Worm (Caenorhabditis elegans) whole organism, L4 larva: ENCODE measurements around the gene unc-77.

ENCODE experiments used
- F10B5.3 ChIP-seq: sonication (generic microtip); optimal IDR thresholded peaks from 2 replicates; lab custom pipeline; 2016; ENCODE audit warnings: mild to moderate bottlenecking, missing genetic modification characterization, missing compliant biosample characterization
- F26F4.8 ChIP-seq: fragments of 200-800 bp; sonication (Bioruptor generic); conservative IDR thresholded peaks from 2 replicates; pipeline ENCODE4 v1.3.6; 2022; ENCODE audit warnings: missing genetic modification characterization, missing compliant biosample characterization
- F37D6.2 ChIP-seq: sonication (generic microtip); optimal IDR thresholded peaks from 2 replicates; lab custom pipeline; 2016; ENCODE audit warnings: mild to moderate bottlenecking, missing genetic modification characterization, missing compliant biosample characterization
- F49E8.2 ChIP-seq: sonication (generic microtip); optimal IDR thresholded peaks from 2 replicates; lab custom pipeline; 2016; ENCODE audit warnings: missing compliant biosample characterization, mild to moderate bottlenecking, missing genetic modification characterization, borderline replicate concordance
- T26A8.4 ChIP-seq: fragments of 200-800 bp; sonication (Bioruptor generic); IDR thresholded peaks from 2 replicates; pipeline ENCODE4 v1.3.6; 2022; ENCODE audit warnings: missing genetic modification characterization, missing compliant biosample characterization
- Y5F2A.4 ChIP-seq: fragments of 200-800 bp; sonication (Bioruptor generic); optimal IDR thresholded peaks from 2 replicates; lab custom pipeline; 2018; ENCODE audit warnings: mild to moderate bottlenecking, missing genetic modification characterization, missing compliant biosample characterization
- ZK337.2 ChIP-seq: fragments of 200-800 bp; sonication (Bioruptor generic); IDR thresholded peaks from 2 replicates; pipeline ENCODE4 v1.3.6; 2022; ENCODE audit warnings: missing genetic modification reagents, missing genetic modification characterization, missing compliant biosample characterization
- ama-1 ChIP-seq: fragments of 150-350 bp; optimal IDR thresholded peaks from 2 replicates; lab custom pipeline; 2014; ENCODE audit warnings: inconsistent platforms, mixed read lengths
- arid-1 ChIP-seq: fragments of 200-800 bp; sonication (Bioruptor generic); conservative IDR thresholded peaks from 2 replicates; pipeline ENCODE4 v1.3.6; 2022; ENCODE audit warnings: missing genetic modification reagents, missing genetic modification characterization, missing compliant biosample characterization
- attf-4 ChIP-seq: sonication (generic microtip); optimal IDR thresholded peaks from 3 replicates; lab custom pipeline; 2017; ENCODE audit warnings: missing biosample characterization, missing genetic modification characterization
- ceh-20 ChIP-seq: fragments of 200-800 bp; sonication (Bioruptor generic); IDR thresholded peaks from 2 replicates; pipeline ENCODE4 v1.3.6; 2022; ENCODE audit warnings: missing genetic modification reagents, missing genetic modification characterization, missing compliant biosample characterization
- ceh-28 ChIP-seq: fragments of 150-350 bp; optimal IDR thresholded peaks from 2 replicates; lab custom pipeline; 2014; ENCODE audit warnings: missing biosample characterization, missing genetic modification reagents, missing genetic modification characterization
- ceh-32 ChIP-seq: sonication (generic microtip); optimal IDR thresholded peaks from 2 replicates; lab custom pipeline; 2016; ENCODE audit warnings: mild to moderate bottlenecking, missing genetic modification characterization, missing compliant biosample characterization; ENCODE audit not compliant: poor library complexity
- ceh-44 ChIP-seq: fragments of 200-800 bp; sonication (Bioruptor generic); IDR thresholded peaks from 2 replicates; pipeline ENCODE4 v1.3.6; 2022; ENCODE audit warnings: missing genetic modification reagents, missing genetic modification characterization, missing compliant biosample characterization
- daf-16 ChIP-seq, 3 experiments: sonication (generic microtip); optimal IDR thresholded peaks; 2 replicates each; lab custom pipeline; 2016 to 2017; ENCODE audit warnings: missing genetic modification characterization in 3 of 3, missing genetic modification reagents in 3 of 3, mild to moderate bottlenecking in 2 of 3, missing compliant biosample characterization in 2 of 3, missing biosample characterization in 1 of 3, moderate library complexity in 1 of 3
- daf-19 ChIP-seq: fragments of 200-800 bp; sonication (Bioruptor generic); conservative IDR thresholded peaks from 2 replicates; pipeline ENCODE4 v1.3.6; 2022; ENCODE audit warnings: missing genetic modification characterization, missing compliant biosample characterization
- dmd-6 ChIP-seq: fragments of 200-800 bp; sonication (Bioruptor generic); IDR thresholded peaks from 2 replicates; pipeline ENCODE4 v1.3.6; 2022; ENCODE audit warnings: missing genetic modification reagents, missing genetic modification characterization, missing compliant biosample characterization
- dve-1 ChIP-seq: sonication (generic microtip); optimal IDR thresholded peaks from 2 replicates; lab custom pipeline; 2017; ENCODE audit warnings: antibody characterized with exemption, mild to moderate bottlenecking, missing genetic modification characterization, missing compliant biosample characterization; ENCODE audit not compliant: insufficient read depth
- egl-27 ChIP-seq: sonication (generic microtip); optimal IDR thresholded peaks from 3 replicates; lab custom pipeline; 2017; ENCODE audit warnings: missing biosample characterization, missing genetic modification reagents, missing genetic modification characterization
- egl-43 ChIP-seq: fragments of 200-800 bp; sonication (Bioruptor generic); IDR thresholded peaks from 2 replicates; pipeline ENCODE4 v1.3.6; 2022; ENCODE audit warnings: missing genetic modification reagents, missing genetic modification characterization, missing compliant biosample characterization
- hmg-1.1 ChIP-seq: fragments of 200-800 bp; sonication (Bioruptor generic); IDR thresholded peaks from 2 replicates; pipeline ENCODE4 v1.3.6; 2022; ENCODE audit warnings: missing genetic modification reagents, missing genetic modification characterization, missing compliant biosample characterization
- jun-1 ChIP-seq: fragments of 150-350 bp; optimal IDR thresholded peaks from 2 replicates; lab custom pipeline; 2014; ENCODE audit warnings: missing biosample characterization, missing genetic modification reagents, missing genetic modification characterization
- lim-7 ChIP-seq: fragments of 200-800 bp; sonication (Bioruptor generic); IDR thresholded peaks from 2 replicates; pipeline ENCODE4 v1.3.6; 2022; ENCODE audit warnings: missing genetic modification characterization, missing compliant biosample characterization
- lin-1 ChIP-seq: fragments of 200-800 bp; sonication (Bioruptor generic); IDR thresholded peaks from 2 replicates; pipeline ENCODE4 v1.3.6; 2022; ENCODE audit warnings: missing genetic modification reagents, missing genetic modification characterization, missing compliant biosample characterization
- lin-15B ChIP-seq: fragments of 150-350 bp; sonication (generic microtip); optimal IDR thresholded peaks from 3 replicates; lab custom pipeline; 2014; ENCODE audit warnings: missing biosample characterization, missing genetic modification characterization
- lin-29 ChIP-seq: fragments of 200-800 bp; sonication (Bioruptor generic); IDR thresholded peaks from 2 replicates; pipeline ENCODE4 v1.3.6; 2022; ENCODE audit warnings: missing genetic modification reagents, missing genetic modification characterization, missing compliant biosample characterization
- lin-38 ChIP-seq: fragments of 200-800 bp; sonication (Bioruptor generic); IDR thresholded peaks from 2 replicates; pipeline ENCODE4 v1.3.6; 2022; ENCODE audit warnings: missing genetic modification reagents, missing genetic modification characterization, missing compliant biosample characterization
- lsy-2 ChIP-seq, 2 experiments: fragments of 150-350 bp in 1 of 2; sonication (generic microtip) in 1 of 2; optimal IDR thresholded peaks; 2 replicates each; lab custom pipeline; 2014 to 2017; ENCODE audit warnings: missing biosample characterization in 2 of 2, missing genetic modification characterization in 2 of 2
- madf-5 ChIP-seq, 2 experiments: fragments of 200-800 bp; sonication (Bioruptor generic); IDR thresholded peaks; 2 replicates each; pipeline ENCODE4 v1.3.6; 2022; ENCODE audit warnings: missing compliant biosample characterization in 2 of 2, missing genetic modification characterization in 2 of 2
- mdt-29 ChIP-seq: fragments of 200-800 bp; sonication (Bioruptor generic); IDR thresholded peaks from 2 replicates; pipeline ENCODE4 v1.3.6; 2022; ENCODE audit warnings: missing genetic modification reagents, missing genetic modification characterization, missing compliant biosample characterization
- nhr-102 ChIP-seq: sonication (generic microtip); optimal IDR thresholded peaks from 2 replicates; lab custom pipeline; 2016; ENCODE audit warnings: mild to moderate bottlenecking, missing genetic modification characterization, moderate library complexity, missing compliant biosample characterization
- nhr-111 ChIP-seq: fragments of 200-800 bp; sonication (Bioruptor generic); optimal IDR thresholded peaks from 2 replicates; lab custom pipeline; 2018; ENCODE audit warnings: mild to moderate bottlenecking, missing genetic modification characterization, missing compliant biosample characterization
- nhr-237 ChIP-seq: sonication (generic microtip); optimal IDR thresholded peaks from 2 replicates; lab custom pipeline; 2017; ENCODE audit warnings: missing biosample characterization, missing genetic modification characterization
- nhr-25 ChIP-seq: sonication (generic microtip); optimal IDR thresholded peaks from 2 replicates; lab custom pipeline; 2017; ENCODE audit warnings: missing genetic modification characterization, mild to moderate bottlenecking, missing compliant biosample characterization, antibody characterized with exemption, moderate library complexity, borderline replicate concordance; ENCODE audit not compliant: insufficient read depth
- nhr-28 ChIP-seq: fragments of 150-350 bp; optimal IDR thresholded peaks from 2 replicates; lab custom pipeline; 2014; ENCODE audit warnings: missing biosample characterization, missing genetic modification characterization
- nhr-42 ChIP-seq: fragments of 200-800 bp; sonication (Bioruptor generic); IDR thresholded peaks from 2 replicates; pipeline ENCODE4 v1.3.6; 2022; ENCODE audit warnings: missing genetic modification characterization, missing compliant biosample characterization
- nhr-77 ChIP-seq: fragments of 150-350 bp; optimal IDR thresholded peaks from 2 replicates; lab custom pipeline; 2014; ENCODE audit warnings: missing biosample characterization, missing genetic modification characterization
- pha-4 ChIP-seq, 2 experiments: fragments of 150-350 bp in 1 of 2; fragments of 200-800 bp in 1 of 2; sonication (Bioruptor generic) in 1 of 2; IDR thresholded peaks in 1 of 2; optimal IDR thresholded peaks in 1 of 2; 2 replicates each; pipeline versions ENCODE4 v1.3.6 to Lab custom; 2014 to 2022; ENCODE audit warnings: missing genetic modification characterization in 2 of 2, missing genetic modification reagents in 2 of 2, missing biosample characterization in 1 of 2, missing compliant biosample characterization in 1 of 2
- php-3 ChIP-seq: fragments of 200-800 bp; sonication (Bioruptor generic); IDR thresholded peaks from 2 replicates; pipeline ENCODE4 v1.3.6; 2022; ENCODE audit warnings: missing genetic modification reagents, missing genetic modification characterization, missing compliant biosample characterization
- saeg-2 ChIP-seq: fragments of 200-800 bp; sonication (Bioruptor generic); IDR thresholded peaks from 2 replicates; pipeline ENCODE4 v1.3.6; 2022; ENCODE audit warnings: missing genetic modification reagents, missing genetic modification characterization, missing compliant biosample characterization
- skn-1 ChIP-seq: fragments of 150-350 bp; optimal IDR thresholded peaks from 2 replicates; lab custom pipeline; 2014; ENCODE audit warnings: missing biosample characterization, missing genetic modification characterization
- snpc-1.2 ChIP-seq: fragments of 200-800 bp; sonication (Bioruptor generic); IDR thresholded peaks from 2 replicates; pipeline ENCODE4 v1.3.6; 2022; ENCODE audit warnings: missing genetic modification reagents, missing genetic modification characterization, missing compliant biosample characterization
- spr-1 ChIP-seq: sonication (generic microtip); optimal IDR thresholded peaks from 2 replicates; lab custom pipeline; 2016; ENCODE audit warnings: mild to moderate bottlenecking, missing genetic modification characterization, missing compliant biosample characterization
- spr-3 ChIP-seq: fragments of 200-800 bp; sonication (Bioruptor generic); optimal IDR thresholded peaks from 2 replicates; lab custom pipeline; 2018; ENCODE audit warnings: mild to moderate bottlenecking, missing genetic modification characterization, missing compliant biosample characterization
- unc-39 ChIP-seq: sonication (generic microtip); optimal IDR thresholded peaks from 2 replicates; lab custom pipeline; 2017; ENCODE audit warnings: missing biosample characterization, missing genetic modification characterization
- zfp-3 ChIP-seq: fragments of 200-800 bp; sonication (Bioruptor generic); conservative IDR thresholded peaks from 2 replicates; pipeline ENCODE4 v1.3.6; 2022; ENCODE audit warnings: missing genetic modification reagents, missing genetic modification characterization, missing compliant biosample characterization
- zip-11 ChIP-seq: fragments of 200-800 bp; sonication (Bioruptor generic); IDR thresholded peaks from 2 replicates; pipeline ENCODE4 v1.3.6; 2022; ENCODE audit warnings: missing genetic modification characterization, missing compliant biosample characterization
- ztf-11 ChIP-seq: fragments of 150-350 bp; optimal IDR thresholded peaks from 2 replicates; lab custom pipeline; 2014; ENCODE audit warnings: missing biosample characterization, missing genetic modification characterization
- ztf-7 ChIP-seq: fragments of 150-350 bp; optimal IDR thresholded peaks from 2 replicates; lab custom pipeline; 2014; ENCODE audit warnings: missing biosample characterization, missing genetic modification characterization

unc-77 gene

DNA sequence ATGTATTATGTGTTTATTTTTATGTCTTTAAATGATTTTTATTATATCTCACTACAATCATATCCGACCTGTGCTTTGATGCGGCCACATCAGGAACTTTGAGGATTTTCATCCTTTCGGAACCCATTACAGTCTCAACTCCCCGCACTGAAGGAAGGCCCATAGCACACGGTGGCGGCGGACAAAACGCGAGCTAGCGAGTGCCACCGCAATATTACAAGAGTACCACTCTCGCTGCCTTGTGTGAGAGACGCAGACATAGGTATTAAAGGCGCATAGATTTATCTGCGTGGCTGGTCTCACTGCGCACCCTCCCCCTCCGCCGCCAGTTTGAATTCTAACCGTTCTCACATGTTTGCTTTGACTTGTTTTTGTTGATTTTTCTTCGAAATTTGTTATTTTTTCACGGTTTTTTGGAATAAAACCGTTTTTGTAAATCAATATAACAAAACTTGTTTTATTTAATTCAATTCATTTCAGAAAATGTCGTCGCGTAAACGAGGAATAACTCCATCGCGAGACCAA lies 65.9 kb downstream of the unc-77 start, which contains the start of gene zen-4 (continued):
- TF ChIP-seq nhr-111 (GFP tag; lab: Kevin White, UChicago) (no peak), madf-5 (GFP tag; IDR thresholded peaks at IDR 0.05; lab: Robert Waterston, UW) (0 out of 4 replicates have a peak, but pooled peaks have one; percentile 50 to 53), skn-1 (tag; lab: Kevin White, UChicago) (no peak), lin-29 (GFP tag; lab: Robert Waterston, UW) (no peak), unc-39 (tag; lab: Kevin White, UChicago) (no peak), ceh-28 (tag; lab: Kevin White, UChicago) (no peak), ztf-11 (tag; lab: Kevin White, UChicago) (no peak), ztf-7 (no peak), ama-1 (lab: Kevin White, UChicago) (peak; percentile 8), zip-11 (GFP tag; lab: Robert Waterston, UW) (no peak), dmd-6 (GFP tag; lab: Robert Waterston, UW) (no peak), ceh-32 (no peak), egl-43 (GFP tag; lab: Robert Waterston, UW) (no peak; the same call in 1 of the 2 replicates), mdt-29 (peak; percentile 90), Y5F2A.4 (GFP tag; lab: Kevin White, UChicago) (no peak), jun-1 (no peak), ceh-20 (GFP tag; lab: Robert Waterston, UW) (no peak), arid-1 (peak; percentile 78), F26F4.8 (GFP tag; lab: Robert Waterston, UW) (no peak), F49E8.2 (tag; lab: Kevin White, UChicago) (peak; percentile 98), nhr-25 (no peak), snpc-1.2 (GFP tag; lab: Robert Waterston, UW) (peak; percentile 100), hmg-1.1 (GFP tag; lab: Robert Waterston, UW) (no peak), T26A8.4 (peak; percentile 40; the same call in 1 of the 2 replicates), saeg-2 (GFP tag; lab: Robert Waterston, UW) (0 out of 2 replicates have a peak, but pooled peaks have one; percentile 24), daf-16 (GFP tag; optimal IDR thresholded peaks at IDR 0.05; lab: Kevin White, UChicago) (peak in 1 of 2 experiments; percentile 52), daf-16 (tag; optimal IDR thresholded peaks at IDR 0.05; lab: Kevin White, UChicago) (peak; percentile 22), daf-19 (GFP tag; lab: Robert Waterston, UW) (peak; percentile 47; the same call in 1 of the 2 replicates), spr-3 (GFP tag; lab: Kevin White, UChicago) (peak; percentile 30), F10B5.3 (peak; percentile 9), pha-4 (GFP tag; IDR thresholded peaks at IDR 0.05; lab: Robert Waterston, UW) (peak; percentile 55; the same call in 1 of the 2 replicates), pha-4 (tag; optimal IDR thresholded peaks at IDR 0.05; lab: Kevin White, UChicago) (no peak), lin-1 (GFP tag; lab: Robert Waterston, UW) (no peak), spr-1 (tag; lab: Kevin White, UChicago) (peak; percentile 53), lin-15B (no peak), php-3 (peak; percentile 55; the same call in 1 of the 2 replicates), lin-38 (GFP tag; lab: Robert Waterston, UW) (peak; percentile 81), lsy-2 (tag; optimal IDR thresholded peaks at IDR 0.05; lab: Kevin White, UChicago) (no peak), lim-7 (GFP tag; lab: Robert Waterston, UW) (no peak), dve-1 (peak; percentile 48), nhr-77 (tag; lab: Kevin White, UChicago) (no peak), nhr-237 (tag; lab: Kevin White, UChicago) (no peak), nhr-42 (no peak), nhr-102 (tag; lab: Kevin White, UChicago) (peak; percentile 67), nhr-28 (tag; lab: Kevin White, UChicago) (no peak), zfp-3 (GFP tag; lab: Robert Waterston, UW) (0 out of 2 replicates have a peak, but pooled peaks have one; percentile 27), egl-27 (tag; lab: Kevin White, UChicago) (no peak), F37D6.2 (tag; lab: Kevin White, UChicago) (no peak), ceh-44 (GFP tag; lab: Robert Waterston, UW) (peak; percentile 78; the same call in 1 of the 2 replicates), attf-4 (tag; lab: Kevin White, UChicago) (no peak), ZK337.2 (no peak)
